Worm (Caenorhabditis elegans) whole organism, young adult: ENCODE data around the gene R144.13.

ENCODE experiments used
- C17E4.6 ChIP-seq: fragments of 200-800 bp; sonication (Bioruptor generic); IDR thresholded peaks from 2 replicates; pipeline ENCODE4 v1.3.6; 2022; ENCODE audit warnings: missing genetic modification reagents, missing genetic modification characterization, missing compliant biosample characterization
- F22D6.2 ChIP-seq: sonication (generic microtip); optimal IDR thresholded peaks from 2 replicates; lab custom pipeline; 2016; ENCODE audit warnings: mild to moderate bottlenecking, missing genetic modification characterization, missing compliant biosample characterization
- F33H1.4 ChIP-seq: fragments of 200-800 bp; sonication (Bioruptor generic); IDR thresholded peaks from 2 replicates; pipeline ENCODE4 v1.3.6; 2022; ENCODE audit warnings: missing genetic modification reagents, missing genetic modification characterization, missing compliant biosample characterization
- F37B4.10 ChIP-seq: fragments of 200-800 bp; sonication (Bioruptor generic); IDR thresholded peaks from 2 replicates; pipeline ENCODE4 v1.3.6; 2022; ENCODE audit warnings: missing genetic modification characterization, missing compliant biosample characterization
- F49E8.2 ChIP-seq: sonication (generic microtip); optimal IDR thresholded peaks from 3 replicates; lab custom pipeline; 2017; ENCODE audit warnings: missing genetic modification characterization, mild to moderate bottlenecking, missing compliant biosample characterization, antibody characterized with exemption, moderate library complexity; ENCODE audit not compliant: insufficient read depth
- F57C9.4 ChIP-seq: sonication (generic microtip); optimal IDR thresholded peaks from 2 replicates; lab custom pipeline; 2017; ENCODE audit warnings: mild to moderate bottlenecking, missing genetic modification characterization, missing compliant biosample characterization
- K11D2.4 ChIP-seq: fragments of 200-800 bp; sonication (Bioruptor generic); IDR thresholded peaks from 2 replicates; pipeline ENCODE4 v1.3.6; 2022; ENCODE audit warnings: missing genetic modification reagents, missing genetic modification characterization, missing compliant biosample characterization
- K12H6.12 ChIP-seq: fragments of 200-800 bp; sonication (Bioruptor generic); optimal IDR thresholded peaks from 2 replicates; lab custom pipeline; 2018; ENCODE audit warnings: mild to moderate bottlenecking, missing genetic modification characterization, missing compliant biosample characterization
- T07F8.4 ChIP-seq: sonication (generic microtip); optimal IDR thresholded peaks from 2 replicates; lab custom pipeline; 2016; ENCODE audit warnings: mild to moderate bottlenecking, missing genetic modification characterization, moderate library complexity, missing compliant biosample characterization
- Y53G8AR.9 ChIP-seq: fragments of 200-800 bp; sonication (Bioruptor generic); conservative IDR thresholded peaks from 2 replicates; pipeline ENCODE4 v1.3.6; 2022; ENCODE audit warnings: missing genetic modification reagents, missing genetic modification characterization, missing compliant biosample characterization
- Y56A3A.18 ChIP-seq: fragments of 200-800 bp; sonication (Bioruptor generic); IDR thresholded peaks from 2 replicates; pipeline ENCODE4 v1.3.6; 2022; ENCODE audit warnings: missing genetic modification reagents, missing genetic modification characterization, missing compliant biosample characterization
- Y79H2A.3 ChIP-seq: fragments of 200-800 bp; sonication (Bioruptor generic); conservative IDR thresholded peaks from 2 replicates; pipeline ENCODE4 v1.3.6; 2022; ENCODE audit warnings: missing genetic modification reagents, missing genetic modification characterization, missing compliant biosample characterization
- akir-1 ChIP-seq: fragments of 200-800 bp; sonication (Bioruptor generic); optimal IDR thresholded peaks from 2 replicates; lab custom pipeline; 2018; ENCODE audit warnings: mild to moderate bottlenecking, missing genetic modification characterization, moderate library complexity, missing compliant biosample characterization
- aptf-2 ChIP-seq: fragments of 200-800 bp; sonication (Bioruptor generic); conservative IDR thresholded peaks from 2 replicates; pipeline ENCODE4 v1.3.6; 2022; ENCODE audit warnings: missing genetic modification reagents, missing genetic modification characterization, missing compliant biosample characterization
- atf-7 ChIP-seq: sonication (generic microtip); optimal IDR thresholded peaks from 2 replicates; lab custom pipeline; 2017; ENCODE audit warnings: mild to moderate bottlenecking, missing genetic modification characterization, missing compliant biosample characterization
- athp-1 ChIP-seq: sonication (generic microtip); optimal IDR thresholded peaks from 2 replicates; lab custom pipeline; 2017; ENCODE audit warnings: mild to moderate bottlenecking, missing genetic modification characterization, missing compliant biosample characterization
- attf-3 ChIP-seq: fragments of 200-800 bp; sonication (Bioruptor generic); conservative IDR thresholded peaks from 2 replicates; pipeline ENCODE4 v1.3.6; 2022; ENCODE audit warnings: missing genetic modification reagents, missing genetic modification characterization, missing compliant biosample characterization
- attf-5 ChIP-seq: fragments of 200-800 bp; sonication (Bioruptor generic); optimal IDR thresholded peaks from 2 replicates; lab custom pipeline; 2018; ENCODE audit warnings: mild to moderate bottlenecking, missing genetic modification characterization, missing compliant biosample characterization
- attf-6 ChIP-seq: fragments of 200-800 bp; sonication (Bioruptor generic); IDR thresholded peaks from 2 replicates; pipeline ENCODE4 v1.3.6; 2022; ENCODE audit warnings: missing genetic modification reagents, missing genetic modification characterization, missing compliant biosample characterization
- ceh-40 ChIP-seq: fragments of 200-800 bp; sonication (Bioruptor generic); IDR thresholded peaks from 2 replicates; pipeline ENCODE4 v1.3.6; 2022; ENCODE audit warnings: missing genetic modification characterization, missing compliant biosample characterization
- ceh-79 ChIP-seq: sonication (generic microtip); optimal IDR thresholded peaks from 2 replicates; lab custom pipeline; 2017; ENCODE audit warnings: mild to moderate bottlenecking, missing genetic modification characterization, missing compliant biosample characterization
- ceh-91 ChIP-seq: fragments of 200-800 bp; sonication (Bioruptor generic); IDR thresholded peaks from 2 replicates; pipeline ENCODE4 v1.3.6; 2022; ENCODE audit warnings: missing genetic modification reagents, missing genetic modification characterization, missing compliant biosample characterization
- chd-7 ChIP-seq: sonication (generic microtip); optimal IDR thresholded peaks from 2 replicates; lab custom pipeline; 2016; ENCODE audit warnings: mild to moderate bottlenecking, missing genetic modification characterization, moderate library complexity, missing compliant biosample characterization
- die-1 ChIP-seq: sonication (generic microtip); optimal IDR thresholded peaks from 2 replicates; lab custom pipeline; 2016; ENCODE audit warnings: missing genotype, mild to moderate bottlenecking, missing genetic modification characterization, missing compliant biosample characterization
- egl-18 ChIP-seq: fragments of 200-800 bp; sonication (Bioruptor generic); IDR thresholded peaks from 2 replicates; pipeline ENCODE4 v1.3.6; 2022; ENCODE audit warnings: missing genetic modification reagents, missing genetic modification characterization, missing compliant biosample characterization
- egl-44 ChIP-seq: fragments of 200-800 bp; sonication (Bioruptor generic); IDR thresholded peaks from 2 replicates; pipeline ENCODE4 v1.3.6; 2022; ENCODE audit warnings: missing genetic modification reagents, missing genetic modification characterization, missing compliant biosample characterization
- egrh-3 ChIP-seq: fragments of 200-800 bp; sonication (Bioruptor generic); IDR thresholded peaks from 2 replicates; pipeline ENCODE4 v1.3.6; 2022; ENCODE audit warnings: missing genetic modification reagents, missing genetic modification characterization, missing compliant biosample characterization
- ets-4 ChIP-seq: fragments of 200-800 bp; sonication (Bioruptor generic); optimal IDR thresholded peaks from 2 replicates; lab custom pipeline; 2018; ENCODE audit warnings: mild to moderate bottlenecking, missing genetic modification characterization, missing compliant biosample characterization
- hmg-20 ChIP-seq: fragments of 200-800 bp; sonication (Bioruptor generic); IDR thresholded peaks from 2 replicates; pipeline ENCODE4 v1.3.6; 2022; ENCODE audit warnings: missing genetic modification reagents, missing genetic modification characterization, missing compliant biosample characterization
- lin-40 ChIP-seq: sonication (generic microtip); optimal IDR thresholded peaks from 2 replicates; lab custom pipeline; 2016; ENCODE audit warnings: missing genetic modification characterization, mild to moderate bottlenecking, missing compliant biosample characterization, missing genotype, missing genetic modification reagents
- lsy-27 ChIP-seq: sonication (generic microtip); optimal IDR thresholded peaks from 2 replicates; lab custom pipeline; 2017; ENCODE audit warnings: missing genetic modification characterization, mild to moderate bottlenecking, missing compliant biosample characterization, antibody characterized with exemption, missing genotype, borderline replicate concordance; ENCODE audit not compliant: insufficient read depth
- madf-10 ChIP-seq: sonication (generic microtip); optimal IDR thresholded peaks from 2 replicates; lab custom pipeline; 2016; ENCODE audit warnings: mild to moderate bottlenecking, missing genetic modification characterization, missing compliant biosample characterization
- madf-6 ChIP-seq: fragments of 200-800 bp; sonication (Bioruptor generic); IDR thresholded peaks from 2 replicates; pipeline ENCODE4 v1.3.6; 2022; ENCODE audit warnings: missing genetic modification reagents, missing genetic modification characterization, missing compliant biosample characterization
- nhr-179 ChIP-seq: sonication (generic microtip); optimal IDR thresholded peaks from 2 replicates; lab custom pipeline; 2016; ENCODE audit warnings: mild to moderate bottlenecking, missing genetic modification characterization, missing compliant biosample characterization
- nhr-80 ChIP-seq: sonication (generic microtip); optimal IDR thresholded peaks from 2 replicates; lab custom pipeline; 2016; ENCODE audit warnings: missing genetic modification characterization, missing compliant biosample characterization
- rec-8 ChIP-seq, 2 experiments: sonication (generic microtip); optimal IDR thresholded peaks; 2 replicates each; lab custom pipeline; 2016; ENCODE audit warnings: mild to moderate bottlenecking in 2 of 2, missing genetic modification characterization in 2 of 2, missing genetic modification reagents in 2 of 2, missing genotype in 2 of 2, missing biosample characterization in 1 of 2, missing compliant biosample characterization in 1 of 2, moderate library complexity in 1 of 2
- rpc-1 ChIP-seq, 2 experiments: fragments of 150-350 bp in 1 of 2; sonication (generic microtip) in 1 of 2; optimal IDR thresholded peaks; 2 replicates each; lab custom pipeline; 2014 to 2018; ENCODE audit warnings: missing biosample characterization in 1 of 2, missing genetic modification characterization in 1 of 2, missing genetic modification reagents in 1 of 2, missing genotype in 1 of 2
- snpc-4 ChIP-seq, 5 experiments: fragments of 150-350 bp in 1 of 5; sonication (generic microtip) in 4 of 5; optimal IDR thresholded peaks; 2 replicates each; lab custom pipeline; 2014 to 2018; ENCODE audit warnings: missing genetic modification characterization in 5 of 5, missing biosample characterization in 3 of 5, antibody characterized with exemption in 2 of 5, mild to moderate bottlenecking in 2 of 5, missing compliant biosample characterization in 2 of 5, missing genotype in 2 of 5, moderate library complexity in 2 of 5, missing genetic modification reagents in 1 of 5
- sptf-2 ChIP-seq: fragments of 200-800 bp; sonication (Bioruptor generic); optimal IDR thresholded peaks from 2 replicates; lab custom pipeline; 2018; ENCODE audit warnings: mild to moderate bottlenecking, missing genetic modification characterization, missing compliant biosample characterization
- zfh-2 ChIP-seq: fragments of 200-800 bp; sonication (Bioruptor generic); conservative IDR thresholded peaks from 2 replicates; pipeline ENCODE4 v1.3.6; 2022; ENCODE audit warnings: missing genetic modification reagents, missing genetic modification characterization, missing compliant biosample characterization
- ztf-18 ChIP-seq: sonication (generic microtip); optimal IDR thresholded peaks from 2 replicates; lab custom pipeline; 2016; ENCODE audit warnings: missing genotype, mild to moderate bottlenecking, missing genetic modification characterization, missing compliant biosample characterization
- ztf-25 ChIP-seq: fragments of 200-800 bp; sonication (Bioruptor generic); IDR thresholded peaks from 2 replicates; pipeline ENCODE4 v1.3.6; 2022; ENCODE audit warnings: missing genetic modification reagents, missing genetic modification characterization, missing compliant biosample characterization
- ztf-26 ChIP-seq: sonication (generic microtip); optimal IDR thresholded peaks from 2 replicates; lab custom pipeline; 2017; ENCODE audit warnings: missing genetic modification characterization, missing compliant biosample characterization
- ztf-28 ChIP-seq: fragments of 200-800 bp; sonication (Bioruptor generic); IDR thresholded peaks from 2 replicates; pipeline ENCODE4 v1.3.6; 2022; ENCODE audit warnings: missing genetic modification reagents, missing genetic modification characterization, missing compliant biosample characterization
- ztf-3 ChIP-seq: fragments of 200-800 bp; sonication (Bioruptor generic); optimal IDR thresholded peaks from 2 replicates; lab custom pipeline; 2018; ENCODE audit warnings: mild to moderate bottlenecking, missing genetic modification characterization, missing compliant biosample characterization
- ztf-6 ChIP-seq: fragments of 200-800 bp; sonication (Bioruptor generic); IDR thresholded peaks from 2 replicates; pipeline ENCODE4 v1.3.6; 2022; ENCODE audit warnings: missing genetic modification reagents, missing genetic modification characterization, missing compliant biosample characterization

Gene R144.13

ce11 chrIII:5031375-5031836 is 8.3 kb downstream of the R144.13 start (continued):
- TF ChIP-seq K11D2.4 (GFP tag; lab: Robert Waterston, UW) (peak; percentile 87), egrh-3 (peak; percentile 84), egl-44 (GFP tag; lab: Robert Waterston, UW) (peak; percentile 69; the same call in 1 of the 2 replicates), egl-18 (GFP tag; lab: Robert Waterston, UW) (0 out of 2 replicates have a peak, but pooled peaks have one; percentile 58), lsy-27 (tag; lab: Kevin White, UChicago) (peak; percentile 39), F57C9.4 (tag; lab: Kevin White, UChicago) (peak; percentile 21), sptf-2 (GFP tag; lab: Kevin White, UChicago) (peak; percentile 44), F33H1.4 (GFP tag; lab: Robert Waterston, UW) (peak; percentile 71), zfh-2 (peak; percentile 96), attf-5 (peak; percentile 71), madf-6 (GFP tag; lab: Robert Waterston, UW) (peak; percentile 70), ztf-3 (peak; percentile 53), ceh-91 (peak; percentile 66), die-1 (peak; percentile 48), T07F8.4 (tag; lab: Kevin White, UChicago) (peak; percentile 69), ztf-26 (tag; lab: Kevin White, UChicago) (peak; percentile 78), lin-40 (tag; lab: Kevin White, UChicago) (peak; percentile 91), ztf-6 (GFP tag; lab: Robert Waterston, UW) (peak; percentile 23; the same call in 1 of the 2 replicates), F49E8.2 (peak; percentile 9), attf-3 (peak; percentile 57), ztf-18 (tag; lab: Kevin White, UChicago) (peak; percentile 87), rec-8 (tag; optimal IDR thresholded peaks at IDR 0.05; lab: Kevin White, UChicago) (peak; percentile 5 to 22), ceh-79 (tag; lab: Kevin White, UChicago) (peak; percentile 68), nhr-179 (tag; lab: Kevin White, UChicago) (peak; percentile 70), F37B4.10 (GFP tag; lab: Robert Waterston, UW) (peak; percentile 72; the same call in 1 of the 2 replicates), attf-6 (GFP tag; lab: Robert Waterston, UW) (0 out of 2 replicates have a peak, but pooled peaks have one; percentile 57), F22D6.2 (tag; lab: Kevin White, UChicago) (peak; percentile 50), atf-7 (tag; lab: Kevin White, UChicago) (peak; percentile 85), ztf-25 (0 out of 2 replicates have a peak, but pooled peaks have one; percentile 17), madf-10 (tag; lab: Kevin White, UChicago) (peak; percentile 71), athp-1 (tag; lab: Kevin White, UChicago) (peak; percentile 46), rpc-1 (optimal IDR thresholded peaks at IDR 0.05; lab: Kevin White, UChicago) (peak; percentile 71), rpc-1 (tag; optimal IDR thresholded peaks at IDR 0.05; lab: Kevin White, UChicago) (peak; percentile 63), snpc-4 (GFP tag; optimal IDR thresholded peaks at IDR 0.05; lab: Kevin White, UChicago) (peak; percentile 46), snpc-4 (tag; optimal IDR thresholded peaks at IDR 0.05; lab: Kevin White, UChicago) (peak in 1 of 4 experiments; percentile 64), hmg-20 (peak; percentile 77; the same call in 1 of the 2 replicates), ceh-40 (GFP tag; lab: Robert Waterston, UW) (0 out of 2 replicates have a peak, but pooled peaks have one; percentile 49), aptf-2 (GFP tag; lab: Robert Waterston, UW) (peak; percentile 55; the same call in 1 of the 2 replicates), ets-4 (GFP tag; lab: Kevin White, UChicago) (peak; percentile 55), ztf-28 (GFP tag; lab: Robert Waterston, UW) (0 out of 2 replicates have a peak, but pooled peaks have one; percentile 61), nhr-80 (tag; lab: Kevin White, UChicago) (peak; percentile 89), akir-1 (peak; percentile 39), C17E4.6 (GFP tag; lab: Robert Waterston, UW) (peak; percentile 79), Y79H2A.3 (GFP tag; lab: Robert Waterston, UW) (0 out of 2 replicates have a peak, but pooled peaks have one; percentile 22), chd-7 (tag; lab: Kevin White, UChicago) (peak; percentile 79), Y53G8AR.9 (GFP tag; lab: Robert Waterston, UW) (peak; percentile 74), Y56A3A.18 (peak; percentile 84; the same call in 1 of the 2 replicates), K12H6.12 (peak; percentile 93)
